Worm (Caenorhabditis elegans): ENCODE results near the gene clec-234.
"Not testable (repeated sequence)": the region's sequence is repeated elsewhere in the genome, so short reads cannot be mapped to it uniquely, and the experiment has no call there.

Gene clec-234

ce11 chrV:16395131-16395530 is 38.2 kb downstream of the clec-234 start, which contains the start of gene F13A7.11 (continued):
- TF ChIP-seq dpl-1 (GFP tag; optimal IDR thresholded peaks at IDR 0.05) (peak in 2 of 3 experiments; percentile 4 to 17), nhr-85 (tag) (peak; percentile 66), mab-9 (GFP tag; IDR thresholded peaks at IDR 0.05) (no peak), pag-3 (tag; optimal IDR thresholded peaks at IDR 0.05; ENCODE audit: borderline replicate concordance, insufficient read depth) (no peak), F16B12.6 (tag; optimal IDR thresholded peaks at IDR 0.05) (no peak), irx-1 (tag; optimal IDR thresholded peaks at IDR 0.05) (no peak), egl-13 (tag; optimal IDR thresholded peaks at IDR 0.05) (no peak), elt-3 (tag; optimal IDR thresholded peaks at IDR 0.05) (peak in 1 of 6 experiments; percentile 28), aly-2 (tag; optimal IDR thresholded peaks at IDR 0.05) (no peak), lin-15B (tag; optimal IDR thresholded peaks at IDR 0.05) (no peak), ztf-4 (tag; optimal IDR thresholded peaks at IDR 0.05) (no peak), nhr-19 (GFP tag; conservative IDR thresholded peaks at IDR 0.05) (no peak; the same call in 1 of the 2 replicates)

ce11 chrV:16393728-16394127 is 39.6 kb downstream of the clec-234 start, which contains the start of gene srd-63:
Gene srd-63, minus strand, starts transcription at chrV:16393828.
- no peak for TF ChIP-seq ceh-90 (tag; optimal IDR thresholded peaks at IDR 0.05)
- TF ChIP-seq dsc-1 (tag; optimal IDR thresholded peaks at IDR 0.05), result no peak
- TF ChIP-seq ztf-11 (tag; optimal IDR thresholded peaks at IDR 0.05), result no peak
- no peak for TF ChIP-seq F16B12.6 (tag; optimal IDR thresholded peaks at IDR 0.05)
- no peak for TF ChIP-seq nhr-237 (tag; optimal IDR thresholded peaks at IDR 0.05)
- TF ChIP-seq pqm-1 (tag; optimal IDR thresholded peaks at IDR 0.05), result no peak
- no peak for TF ChIP-seq fkh-8 (tag; optimal IDR thresholded peaks at IDR 0.05)
- TF ChIP-seq jun-1 (tag; optimal IDR thresholded peaks at IDR 0.05), result no peak

- TF ChIP-seq pag-3 (tag; optimal IDR thresholded peaks at IDR 0.05; ENCODE audit: borderline replicate concordance, insufficient read depth) (no peak), nhr-20 (tag; optimal IDR thresholded peaks at IDR 0.05) (peak; percentile 75), mef-2 (tag; optimal IDR thresholded peaks at IDR 0.05) (no peak), nhr-237 (tag; optimal IDR thresholded peaks at IDR 0.05) (no peak), F16B12.6 (tag; optimal IDR thresholded peaks at IDR 0.05) (no peak), lin-35 (GFP tag; optimal IDR thresholded peaks at IDR 0.05) (peak in 1 of 2 experiments; percentile 28), lir-3 (tag; optimal IDR thresholded peaks at IDR 0.05; ENCODE audit: poor library complexity) (no peak), nhr-47 (tag; optimal IDR thresholded peaks at IDR 0.05) (no peak), mab-9 (GFP tag; IDR thresholded peaks at IDR 0.05) (no peak), nhr-84 (tag; optimal IDR thresholded peaks at IDR 0.05) (no peak), efl-3 (GFP tag; optimal IDR thresholded peaks at IDR 0.05) (no peak), tlp-1 (tag; optimal IDR thresholded peaks at IDR 0.05) (no peak), elt-2 (tag; optimal IDR thresholded peaks at IDR 0.05) (peak; percentile 4), snu-23 (GFP tag; optimal IDR thresholded peaks at IDR 0.05) (no peak), isw-1 (GFP tag; IDR thresholded peaks at IDR 0.05) (no peak), lin-13 (GFP tag; optimal IDR thresholded peaks at IDR 0.05) (no peak), elt-3 (tag; optimal IDR thresholded peaks at IDR 0.05) (no peak)
Measured at ce11 chrV:16390655-16391054, 42.7 kb downstream of the clec-234 start, which contains the start of gene gst-44. Gene gst-44, plus strand, starts transcription at chrV:16390891.

ce11 chrV:16388268-16388667 is 45.1 kb downstream of the clec-234 start, which contains the start of gene sri-65:
Gene sri-65, minus strand, starts transcription at chrV:16388368.
- TF ChIP-seq alr-1 (tag; optimal IDR thresholded peaks at IDR 0.05; ENCODE audit: borderline replicate concordance), result no peak
- TF ChIP-seq ztf-4 (tag; optimal IDR thresholded peaks at IDR 0.05), result no peak
- no peak for TF ChIP-seq zag-1 (tag; optimal IDR thresholded peaks at IDR 0.05)
- TF ChIP-seq hlh-4 (tag; optimal IDR thresholded peaks at IDR 0.05), result peak; percentile 88

- not testable (repeated sequence) for TF ChIP-seq ces-1 (GFP tag; optimal IDR thresholded peaks at IDR 0.05); C34B4.2 (tag; optimal IDR thresholded peaks at IDR 0.05); tlp-1 (tag; optimal IDR thresholded peaks at IDR 0.05)
Measured at ce11 chrV:16383729-16384128, 49.6 kb downstream of the clec-234 start, which contains the start of gene F13A7.7. Gene F13A7.7, minus strand, starts transcription at chrV:16383829.

All from whole organism, L1 larva.